Worm (Caenorhabditis elegans) whole organism, young adult: ENCODE results near the gene chil-17.

Experiments used
- B0035.1 ChIP-seq: sonication (generic microtip); optimal IDR thresholded peaks from 2 replicates; lab custom pipeline; 2016; ENCODE audit warnings: missing genetic modification characterization, mild to moderate bottlenecking, missing compliant biosample characterization, missing genotype, missing genetic modification reagents
- B0336.3 ChIP-seq: fragments of 200-800 bp; sonication (Bioruptor generic); IDR thresholded peaks from 2 replicates; pipeline ENCODE4 v1.3.6; 2022; ENCODE audit warnings: missing genetic modification characterization, missing compliant biosample characterization
- C17E4.6 ChIP-seq: fragments of 200-800 bp; sonication (Bioruptor generic); IDR thresholded peaks from 2 replicates; pipeline ENCODE4 v1.3.6; 2022; ENCODE audit warnings: missing genetic modification reagents, missing genetic modification characterization, missing compliant biosample characterization
- D2030.7 ChIP-seq: fragments of 200-800 bp; sonication (Bioruptor generic); IDR thresholded peaks from 2 replicates; pipeline ENCODE4 v1.3.6; 2022; ENCODE audit warnings: missing genetic modification reagents, missing genetic modification characterization, missing compliant biosample characterization
- F37B4.10 ChIP-seq: fragments of 200-800 bp; sonication (Bioruptor generic); IDR thresholded peaks from 2 replicates; pipeline ENCODE4 v1.3.6; 2022; ENCODE audit warnings: missing genetic modification characterization, missing compliant biosample characterization
- F39B2.1 ChIP-seq: fragments of 200-800 bp; sonication (Bioruptor generic); IDR thresholded peaks from 2 replicates; pipeline ENCODE4 v1.3.6; 2022; ENCODE audit warnings: missing genetic modification reagents, missing genetic modification characterization, missing compliant biosample characterization
- F49E8.2 ChIP-seq: sonication (generic microtip); optimal IDR thresholded peaks from 3 replicates; lab custom pipeline; 2017; ENCODE audit warnings: missing genetic modification characterization, mild to moderate bottlenecking, missing compliant biosample characterization, antibody characterized with exemption, moderate library complexity; ENCODE audit not compliant: insufficient read depth
- Y56A3A.18 ChIP-seq: fragments of 200-800 bp; sonication (Bioruptor generic); IDR thresholded peaks from 2 replicates; pipeline ENCODE4 v1.3.6; 2022; ENCODE audit warnings: missing genetic modification reagents, missing genetic modification characterization, missing compliant biosample characterization
- Y67H2A.10 ChIP-seq: fragments of 200-800 bp; sonication (Bioruptor generic); conservative IDR thresholded peaks from 2 replicates; pipeline ENCODE4 v1.3.6; 2022; ENCODE audit warnings: missing genetic modification reagents, missing genetic modification characterization, missing compliant biosample characterization
- Y79H2A.3 ChIP-seq: fragments of 200-800 bp; sonication (Bioruptor generic); conservative IDR thresholded peaks from 2 replicates; pipeline ENCODE4 v1.3.6; 2022; ENCODE audit warnings: missing genetic modification reagents, missing genetic modification characterization, missing compliant biosample characterization
- Y95B8A.8 ChIP-seq: fragments of 200-800 bp; sonication (Bioruptor generic); IDR thresholded peaks from 2 replicates; pipeline ENCODE4 v1.3.6; 2022; ENCODE audit warnings: missing genetic modification reagents, missing genetic modification characterization, missing compliant biosample characterization
- ZK185.1 ChIP-seq: sonication (generic microtip); optimal IDR thresholded peaks from 2 replicates; lab custom pipeline; 2016; ENCODE audit warnings: mild to moderate bottlenecking, missing genetic modification characterization, missing compliant biosample characterization; ENCODE audit not compliant: poor library complexity, severe bottlenecking
- attf-3 ChIP-seq: fragments of 200-800 bp; sonication (Bioruptor generic); conservative IDR thresholded peaks from 2 replicates; pipeline ENCODE4 v1.3.6; 2022; ENCODE audit warnings: missing genetic modification reagents, missing genetic modification characterization, missing compliant biosample characterization
- attf-5 ChIP-seq: fragments of 200-800 bp; sonication (Bioruptor generic); optimal IDR thresholded peaks from 2 replicates; lab custom pipeline; 2018; ENCODE audit warnings: mild to moderate bottlenecking, missing genetic modification characterization, missing compliant biosample characterization
- attf-6 ChIP-seq: fragments of 200-800 bp; sonication (Bioruptor generic); IDR thresholded peaks from 2 replicates; pipeline ENCODE4 v1.3.6; 2022; ENCODE audit warnings: missing genetic modification reagents, missing genetic modification characterization, missing compliant biosample characterization
- bed-2 ChIP-seq: fragments of 200-800 bp; sonication (Bioruptor generic); IDR thresholded peaks from 2 replicates; pipeline ENCODE4 v1.3.6; 2022; ENCODE audit warnings: missing genetic modification reagents, missing genetic modification characterization, missing compliant biosample characterization
- cebp-1 ChIP-seq, 2 experiments: fragments of 200-800 bp in 1 of 2; sonication (Bioruptor generic) in 1 of 2; sonication (generic microtip) in 1 of 2; IDR thresholded peaks in 1 of 2; optimal IDR thresholded peaks in 1 of 2; 2 replicates each; pipeline versions ENCODE4 v1.3.6 to Lab custom; 2017 to 2022; ENCODE audit warnings: missing compliant biosample characterization in 2 of 2, missing genetic modification characterization in 2 of 2, mild to moderate bottlenecking in 1 of 2, missing genetic modification reagents in 1 of 2, moderate library complexity in 1 of 2
- ceh-79 ChIP-seq: sonication (generic microtip); optimal IDR thresholded peaks from 2 replicates; lab custom pipeline; 2017; ENCODE audit warnings: mild to moderate bottlenecking, missing genetic modification characterization, missing compliant biosample characterization
- ets-4 ChIP-seq: fragments of 200-800 bp; sonication (Bioruptor generic); optimal IDR thresholded peaks from 2 replicates; lab custom pipeline; 2018; ENCODE audit warnings: mild to moderate bottlenecking, missing genetic modification characterization, missing compliant biosample characterization
- fkh-3 ChIP-seq: sonication (generic microtip); optimal IDR thresholded peaks from 2 replicates; lab custom pipeline; 2016; ENCODE audit warnings: mild to moderate bottlenecking, missing genetic modification characterization, missing compliant biosample characterization
- gei-17 ChIP-seq: fragments of 200-800 bp; sonication (Bioruptor generic); optimal IDR thresholded peaks from 2 replicates; lab custom pipeline; 2018; ENCODE audit warnings: mild to moderate bottlenecking, missing genetic modification characterization, missing compliant biosample characterization
- hsf-1 ChIP-seq: fragments of 200-800 bp; sonication (Bioruptor generic); IDR thresholded peaks from 2 replicates; pipeline ENCODE4 v1.3.6; 2022; ENCODE audit warnings: missing genetic modification reagents, missing genetic modification characterization, missing compliant biosample characterization
- lin-40 ChIP-seq: sonication (generic microtip); optimal IDR thresholded peaks from 2 replicates; lab custom pipeline; 2016; ENCODE audit warnings: missing genetic modification characterization, mild to moderate bottlenecking, missing compliant biosample characterization, missing genotype, missing genetic modification reagents
- lsl-1 ChIP-seq: fragments of 200-800 bp; sonication (Bioruptor generic); optimal IDR thresholded peaks from 2 replicates; lab custom pipeline; 2018; ENCODE audit warnings: mild to moderate bottlenecking, missing genetic modification characterization, moderate library complexity, missing compliant biosample characterization
- nfya-1 ChIP-seq: sonication (generic microtip); optimal IDR thresholded peaks from 2 replicates; lab custom pipeline; 2017; ENCODE audit warnings: antibody characterized with exemption, missing compliant biosample characterization, missing genetic modification characterization, borderline replicate concordance; ENCODE audit not compliant: insufficient read depth
- nfya-2 ChIP-seq: fragments of 200-800 bp; sonication (Bioruptor generic); IDR thresholded peaks from 2 replicates; pipeline ENCODE4 v1.3.6; 2022; ENCODE audit warnings: missing genetic modification reagents, missing genetic modification characterization, missing compliant biosample characterization
- nhr-27 ChIP-seq: fragments of 200-800 bp; sonication (Bioruptor generic); optimal IDR thresholded peaks from 2 replicates; lab custom pipeline; 2018; ENCODE audit warnings: mild to moderate bottlenecking, missing genetic modification characterization, moderate library complexity, missing compliant biosample characterization
- nhr-80 ChIP-seq: sonication (generic microtip); optimal IDR thresholded peaks from 2 replicates; lab custom pipeline; 2016; ENCODE audit warnings: missing genetic modification characterization, missing compliant biosample characterization
- rec-8 ChIP-seq, 2 experiments: sonication (generic microtip); optimal IDR thresholded peaks; 2 replicates each; lab custom pipeline; 2016; ENCODE audit warnings: mild to moderate bottlenecking in 2 of 2, missing genetic modification characterization in 2 of 2, missing genetic modification reagents in 2 of 2, missing genotype in 2 of 2, missing biosample characterization in 1 of 2, missing compliant biosample characterization in 1 of 2, moderate library complexity in 1 of 2
- snpc-1.3 ChIP-seq: sonication (generic microtip); optimal IDR thresholded peaks from 2 replicates; lab custom pipeline; 2017; ENCODE audit warnings: missing genetic modification characterization, mild to moderate bottlenecking, missing compliant biosample characterization, antibody characterized with exemption, moderate library complexity, missing genotype, missing genetic modification reagents; ENCODE audit not compliant: insufficient read depth
- sptf-2 ChIP-seq: fragments of 200-800 bp; sonication (Bioruptor generic); optimal IDR thresholded peaks from 2 replicates; lab custom pipeline; 2018; ENCODE audit warnings: mild to moderate bottlenecking, missing genetic modification characterization, missing compliant biosample characterization
- tlf-1 ChIP-seq: fragments of 200-800 bp; sonication (Bioruptor generic); optimal IDR thresholded peaks from 2 replicates; lab custom pipeline; 2018; ENCODE audit warnings: mild to moderate bottlenecking, missing genetic modification characterization, missing compliant biosample characterization
- xnd-1 ChIP-seq: sonication (generic microtip); optimal IDR thresholded peaks from 2 replicates; lab custom pipeline; 2016; ENCODE audit warnings: missing genotype, missing genetic modification reagents, missing genetic modification characterization, missing compliant biosample characterization
- zfh-2 ChIP-seq: fragments of 200-800 bp; sonication (Bioruptor generic); conservative IDR thresholded peaks from 2 replicates; pipeline ENCODE4 v1.3.6; 2022; ENCODE audit warnings: missing genetic modification reagents, missing genetic modification characterization, missing compliant biosample characterization
- ztf-28 ChIP-seq: fragments of 200-800 bp; sonication (Bioruptor generic); IDR thresholded peaks from 2 replicates; pipeline ENCODE4 v1.3.6; 2022; ENCODE audit warnings: missing genetic modification reagents, missing genetic modification characterization, missing compliant biosample characterization

Gene chil-17

DNA sequence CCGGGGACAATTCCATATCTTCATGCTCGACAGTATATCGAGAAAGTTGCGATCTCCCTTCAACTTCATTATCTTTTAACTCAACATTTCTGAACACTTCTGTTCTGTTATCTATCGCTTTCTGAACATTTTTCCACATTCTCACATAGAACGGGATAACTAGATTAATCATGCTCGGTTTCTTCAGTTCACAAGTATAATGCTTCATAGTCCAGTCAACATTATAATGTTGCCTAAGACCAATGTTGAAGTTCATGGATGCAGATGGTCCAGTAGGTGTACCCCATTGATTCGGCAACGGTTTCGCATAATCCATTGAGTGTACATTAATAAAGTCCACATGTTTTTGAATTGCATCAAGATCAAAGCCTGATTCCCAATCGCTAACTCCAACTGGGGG is 1.1 kb downstream of the chil-17 start:
- TF ChIP-seq Y56A3A.18 (GFP tag; lab: Robert Waterston, UW) (no peak), xnd-1 (tag; lab: Kevin White, UChicago) (no peak), D2030.7 (GFP tag; lab: Robert Waterston, UW) (no peak), B0035.1 (no peak), F37B4.10 (no peak), C17E4.6 (GFP tag; lab: Robert Waterston, UW) (no peak), ets-4 (no peak), sptf-2 (no peak), hsf-1 (GFP tag; lab: Robert Waterston, UW) (no peak), lin-40 (tag; lab: Kevin White, UChicago) (no peak), snpc-1.3 (no peak), F39B2.1 (no peak), Y79H2A.3 (GFP tag; lab: Robert Waterston, UW) (no peak), nhr-80 (tag; lab: Kevin White, UChicago) (no peak), attf-3 (no peak), nfya-1 (tag; lab: Kevin White, UChicago) (no peak)
- TF ChIP-seq, all 124 proteins: peak for 0

DNA sequence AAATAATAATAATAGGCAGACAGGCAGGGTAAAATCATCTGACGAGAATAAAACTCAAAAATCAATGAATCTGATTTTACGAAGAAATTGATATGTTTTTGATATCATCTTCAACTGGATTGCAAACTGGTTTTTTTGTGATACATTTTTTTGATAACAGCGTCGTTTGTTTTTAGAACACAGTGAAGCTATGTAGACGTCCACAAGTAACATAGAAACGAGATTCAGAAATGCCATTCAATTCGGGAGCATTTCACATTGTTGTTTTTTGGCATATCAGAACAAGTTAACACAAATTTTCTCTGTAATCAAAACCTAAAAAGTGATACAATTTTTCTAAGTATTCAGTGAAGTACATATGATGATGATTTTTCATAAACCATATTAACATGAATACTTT is 1.7 kb downstream of the chil-17 start, which contains the start of gene chil-13:
TSS of gene chil-13 (minus strand) at position 101 of the 400 bp plus-strand sequence.
- TF ChIP-seq Y67H2A.10 (GFP tag; lab: Robert Waterston, UW) (no peak), nfya-2 (no peak), B0336.3 (no peak), ztf-28 (GFP tag; lab: Robert Waterston, UW) (no peak), rec-8 (tag; optimal IDR thresholded peaks at IDR 0.05; lab: Kevin White, UChicago) (no peak), zfh-2 (GFP tag; lab: Robert Waterston, UW) (no peak), bed-2 (GFP tag; lab: Robert Waterston, UW) (no peak), lsl-1 (GFP tag; lab: Kevin White, UChicago) (no peak), attf-6 (no peak), cebp-1 (GFP tag; IDR thresholded peaks at IDR 0.05; lab: Robert Waterston, UW) (no peak), cebp-1 (tag; optimal IDR thresholded peaks at IDR 0.05; lab: Kevin White, UChicago) (no peak), attf-5 (GFP tag; lab: Kevin White, UChicago) (no peak), gei-17 (GFP tag; lab: Kevin White, UChicago) (no peak), fkh-3 (tag; lab: Kevin White, UChicago) (no peak), nhr-27 (tag; lab: Kevin White, UChicago) (no peak), ZK185.1 (tag; lab: Kevin White, UChicago) (no peak), tlf-1 (no peak), ceh-79 (tag; lab: Kevin White, UChicago) (no peak)

ce11 chrII:9436009-9436408 is 4.0 kb downstream of the chil-17 start, which contains the start of gene kin-16:
TSS of gene kin-16 (minus strand) at chrII:9436109.
- TF ChIP-seq lin-40 (tag; lab: Kevin White, UChicago) = no peak
- TF ChIP-seq F49E8.2 = no peak
- TF ChIP-seq xnd-1 (tag; lab: Kevin White, UChicago) = no peak
- no peak for TF ChIP-seq Y95B8A.8 (GFP tag; lab: Robert Waterston, UW)
